Worm (Caenorhabditis elegans) whole organism, L4 larva: ENCODE data around the gene btb-7.

Experiments used
- F10B5.3 ChIP-seq: sonication (generic microtip); optimal IDR thresholded peaks from 2 replicates; lab custom pipeline; 2016; ENCODE audit warnings: mild to moderate bottlenecking, missing genetic modification characterization, missing compliant biosample characterization
- ama-1 ChIP-seq: fragments of 150-350 bp; optimal IDR thresholded peaks from 2 replicates; lab custom pipeline; 2014; ENCODE audit warnings: inconsistent platforms, mixed read lengths
- daf-19 ChIP-seq: fragments of 200-800 bp; sonication (Bioruptor generic); conservative IDR thresholded peaks from 2 replicates; pipeline ENCODE4 v1.3.6; 2022; ENCODE audit warnings: missing genetic modification characterization, missing compliant biosample characterization
- dpl-1 ChIP-seq: fragments of 150-350 bp; optimal IDR thresholded peaks from 2 replicates; lab custom pipeline; 2014; ENCODE audit warnings: missing biosample characterization, missing genetic modification reagents, missing genetic modification characterization
- hif-1 ChIP-seq, 2 experiments: sonication (generic microtip); optimal IDR thresholded peaks; 2 replicates each; lab custom pipeline; 2016 to 2017; ENCODE audit warnings: missing compliant biosample characterization in 2 of 2, missing genetic modification characterization in 2 of 2, missing genetic modification reagents in 2 of 2, missing genotype in 2 of 2, mild to moderate bottlenecking in 1 of 2
- mdl-1 ChIP-seq, 2 experiments: fragments of 150-350 bp in 1 of 2; sonication (generic microtip) in 1 of 2; optimal IDR thresholded peaks; 2 replicates each; lab custom pipeline; 2014 to 2017; ENCODE audit warnings: missing biosample characterization in 2 of 2, missing genetic modification characterization in 2 of 2
- snpc-4 ChIP-seq: fragments of 150-350 bp; optimal IDR thresholded peaks from 2 replicates; lab custom pipeline; 2014; ENCODE audit warnings: missing biosample characterization, missing genetic modification characterization
- spr-1 ChIP-seq: sonication (generic microtip); optimal IDR thresholded peaks from 2 replicates; lab custom pipeline; 2016; ENCODE audit warnings: mild to moderate bottlenecking, missing genetic modification characterization, missing compliant biosample characterization
- unc-62 ChIP-seq, 3 experiments: fragments of 150-350 bp in 1 of 3; sonication (generic microtip); optimal IDR thresholded peaks in 2 of 3; peaks in 1 of 3; 1 replicate in 1 of 3; 2 replicates in 2 of 3; lab custom pipeline; 2014 to 2017; ENCODE audit warnings: missing biosample characterization in 3 of 3, missing genetic modification characterization in 3 of 3, missing genetic modification reagents in 3 of 3, missing genotype in 1 of 3

- TF ChIP-seq dpl-1 (GFP tag; lab: Kevin White, UChicago) (no peak), unc-62 (GFP tag; optimal IDR thresholded peaks at IDR 0.05 in 1 of 2; lab: Kevin White, UChicago) (no peak), unc-62 (tag; optimal IDR thresholded peaks at IDR 0.05; lab: Kevin White, UChicago) (no peak), spr-1 (no peak), daf-19 (GFP tag; lab: Robert Waterston, UW) (no peak), ama-1 (lab: Kevin White, UChicago) (no peak), hif-1 (tag; optimal IDR thresholded peaks at IDR 0.05; lab: Kevin White, UChicago) (no peak), snpc-4 (no peak), mdl-1 (tag; optimal IDR thresholded peaks at IDR 0.05; lab: Kevin White, UChicago) (no peak), F10B5.3 (tag; lab: Kevin White, UChicago) (no peak)
Measured at ce11 chrII:1688813-1689212, 24.2 kb upstream of the btb-7 start, which contains the start of the genes fbxb-18 and fbxb-19.
